Worm (Caenorhabditis elegans) whole organism, L4 larva: ENCODE results near the gene his-2.

ENCODE experiments used
- F26F4.8 ChIP-seq: fragments of 200-800 bp; sonication (Bioruptor generic); conservative IDR thresholded peaks from 2 replicates; pipeline ENCODE4 v1.3.6; 2022; ENCODE audit warnings: missing genetic modification characterization, missing compliant biosample characterization
- T20F7.1 ChIP-seq: fragments of 200-800 bp; sonication (Bioruptor generic); optimal IDR thresholded peaks from 2 replicates; lab custom pipeline; 2018; ENCODE audit warnings: mild to moderate bottlenecking, missing genetic modification characterization, missing compliant biosample characterization
- Y48G9A.11 ChIP-seq: fragments of 200-800 bp; sonication (Bioruptor generic); IDR thresholded peaks from 2 replicates; pipeline ENCODE4 v1.3.6; 2022; ENCODE audit warnings: missing genetic modification reagents, missing genetic modification characterization, missing compliant biosample characterization
- ZK546.5 ChIP-seq, 2 experiments: sonication (generic microtip); optimal IDR thresholded peaks; 2 replicates each; lab custom pipeline; 2017; ENCODE audit warnings: missing biosample characterization in 2 of 2, missing genetic modification characterization in 2 of 2
- aha-1 ChIP-seq: fragments of 150-350 bp; peaks from one replicate; lab custom pipeline; 2014; ENCODE audit warnings: missing biosample characterization, missing genetic modification characterization
- attf-4 ChIP-seq: sonication (generic microtip); optimal IDR thresholded peaks from 3 replicates; lab custom pipeline; 2017; ENCODE audit warnings: missing biosample characterization, missing genetic modification characterization
- daf-16 ChIP-seq, 3 experiments: sonication (generic microtip); optimal IDR thresholded peaks; 2 replicates each; lab custom pipeline; 2016 to 2017; ENCODE audit warnings: missing genetic modification characterization in 3 of 3, missing genetic modification reagents in 3 of 3, mild to moderate bottlenecking in 2 of 3, missing compliant biosample characterization in 2 of 3, missing biosample characterization in 1 of 3, moderate library complexity in 1 of 3
- daf-8 ChIP-seq: fragments of 200-800 bp; sonication (Bioruptor generic); IDR thresholded peaks from 2 replicates; pipeline ENCODE4 v1.3.6; 2022; ENCODE audit warnings: missing genetic modification characterization, missing compliant biosample characterization
- dmd-6 ChIP-seq: fragments of 200-800 bp; sonication (Bioruptor generic); IDR thresholded peaks from 2 replicates; pipeline ENCODE4 v1.3.6; 2022; ENCODE audit warnings: missing genetic modification reagents, missing genetic modification characterization, missing compliant biosample characterization
- dve-1 ChIP-seq: sonication (generic microtip); optimal IDR thresholded peaks from 2 replicates; lab custom pipeline; 2017; ENCODE audit warnings: antibody characterized with exemption, mild to moderate bottlenecking, missing genetic modification characterization, missing compliant biosample characterization; ENCODE audit not compliant: insufficient read depth
- fkh-10 ChIP-seq: fragments of 150-350 bp; optimal IDR thresholded peaks from 2 replicates; lab custom pipeline; 2014; ENCODE audit warnings: missing biosample characterization, missing genetic modification reagents, missing genetic modification characterization
- fos-1 ChIP-seq: fragments of 150-350 bp; optimal IDR thresholded peaks from 2 replicates; lab custom pipeline; 2014; ENCODE audit warnings: missing biosample characterization, missing genetic modification characterization
- hlh-11 ChIP-seq: fragments of 200-800 bp; sonication (Bioruptor generic); optimal IDR thresholded peaks from 2 replicates; lab custom pipeline; 2018; ENCODE audit warnings: mild to moderate bottlenecking, missing genetic modification characterization, missing compliant biosample characterization
- hmg-1.1 ChIP-seq: fragments of 200-800 bp; sonication (Bioruptor generic); IDR thresholded peaks from 2 replicates; pipeline ENCODE4 v1.3.6; 2022; ENCODE audit warnings: missing genetic modification reagents, missing genetic modification characterization, missing compliant biosample characterization
- lin-1 ChIP-seq: fragments of 200-800 bp; sonication (Bioruptor generic); IDR thresholded peaks from 2 replicates; pipeline ENCODE4 v1.3.6; 2022; ENCODE audit warnings: missing genetic modification reagents, missing genetic modification characterization, missing compliant biosample characterization
- lin-15B ChIP-seq: fragments of 150-350 bp; sonication (generic microtip); optimal IDR thresholded peaks from 3 replicates; lab custom pipeline; 2014; ENCODE audit warnings: missing biosample characterization, missing genetic modification characterization
- lin-29 ChIP-seq: fragments of 200-800 bp; sonication (Bioruptor generic); IDR thresholded peaks from 2 replicates; pipeline ENCODE4 v1.3.6; 2022; ENCODE audit warnings: missing genetic modification reagents, missing genetic modification characterization, missing compliant biosample characterization
- madf-5 ChIP-seq, 2 experiments: fragments of 200-800 bp; sonication (Bioruptor generic); IDR thresholded peaks; 2 replicates each; pipeline ENCODE4 v1.3.6; 2022; ENCODE audit warnings: missing compliant biosample characterization in 2 of 2, missing genetic modification characterization in 2 of 2
- mdl-1 ChIP-seq, 2 experiments: fragments of 150-350 bp in 1 of 2; sonication (generic microtip) in 1 of 2; optimal IDR thresholded peaks; 2 replicates each; lab custom pipeline; 2014 to 2017; ENCODE audit warnings: missing biosample characterization in 2 of 2, missing genetic modification characterization in 2 of 2
- mdt-29 ChIP-seq: fragments of 200-800 bp; sonication (Bioruptor generic); IDR thresholded peaks from 2 replicates; pipeline ENCODE4 v1.3.6; 2022; ENCODE audit warnings: missing genetic modification reagents, missing genetic modification characterization, missing compliant biosample characterization
- mes-2 ChIP-seq: sonication (generic microtip); optimal IDR thresholded peaks from 2 replicates; lab custom pipeline; 2016; ENCODE audit warnings: missing genotype, mild to moderate bottlenecking, missing genetic modification characterization, missing compliant biosample characterization; ENCODE audit not compliant: poor library complexity, severe bottlenecking
- mxl-2 ChIP-seq: fragments of 200-800 bp; sonication (Bioruptor generic); conservative IDR thresholded peaks from 2 replicates; pipeline ENCODE4 v1.3.6; 2022; ENCODE audit warnings: missing genetic modification reagents, missing genetic modification characterization, missing compliant biosample characterization
- nhr-102 ChIP-seq: sonication (generic microtip); optimal IDR thresholded peaks from 2 replicates; lab custom pipeline; 2016; ENCODE audit warnings: mild to moderate bottlenecking, missing genetic modification characterization, moderate library complexity, missing compliant biosample characterization
- nhr-28 ChIP-seq: fragments of 150-350 bp; optimal IDR thresholded peaks from 2 replicates; lab custom pipeline; 2014; ENCODE audit warnings: missing biosample characterization, missing genetic modification characterization
- nhr-41 ChIP-seq: fragments of 200-800 bp; sonication (Bioruptor generic); IDR thresholded peaks from 2 replicates; pipeline ENCODE4 v1.3.6; 2022; ENCODE audit warnings: missing genetic modification reagents, missing genetic modification characterization, missing compliant biosample characterization
- nhr-42 ChIP-seq: fragments of 200-800 bp; sonication (Bioruptor generic); IDR thresholded peaks from 2 replicates; pipeline ENCODE4 v1.3.6; 2022; ENCODE audit warnings: missing genetic modification characterization, missing compliant biosample characterization
- nhr-6 ChIP-seq: fragments of 150-350 bp; optimal IDR thresholded peaks from 2 replicates; lab custom pipeline; 2014; ENCODE audit warnings: missing biosample characterization, missing genetic modification characterization
- nhr-77 ChIP-seq: fragments of 150-350 bp; optimal IDR thresholded peaks from 2 replicates; lab custom pipeline; 2014; ENCODE audit warnings: missing biosample characterization, missing genetic modification characterization
- php-3 ChIP-seq: fragments of 200-800 bp; sonication (Bioruptor generic); IDR thresholded peaks from 2 replicates; pipeline ENCODE4 v1.3.6; 2022; ENCODE audit warnings: missing genetic modification reagents, missing genetic modification characterization, missing compliant biosample characterization
- pqm-1 ChIP-seq: sonication (generic microtip); optimal IDR thresholded peaks from 2 replicates; lab custom pipeline; 2017; ENCODE audit warnings: missing biosample characterization, missing genetic modification characterization
- spr-3 ChIP-seq: fragments of 200-800 bp; sonication (Bioruptor generic); optimal IDR thresholded peaks from 2 replicates; lab custom pipeline; 2018; ENCODE audit warnings: mild to moderate bottlenecking, missing genetic modification characterization, missing compliant biosample characterization
- tra-1 ChIP-seq: fragments of 200-800 bp; sonication (Bioruptor generic); IDR thresholded peaks from 2 replicates; pipeline ENCODE4 v1.3.6; 2022; ENCODE audit warnings: missing genetic modification reagents, missing genetic modification characterization, missing compliant biosample characterization
- vab-7 ChIP-seq: fragments of 200-800 bp; sonication (Bioruptor generic); IDR thresholded peaks from 2 replicates; pipeline ENCODE4 v1.3.6; 2022; ENCODE audit warnings: missing genetic modification reagents, missing genetic modification characterization, missing compliant biosample characterization
- zfp-3 ChIP-seq: fragments of 200-800 bp; sonication (Bioruptor generic); conservative IDR thresholded peaks from 2 replicates; pipeline ENCODE4 v1.3.6; 2022; ENCODE audit warnings: missing genetic modification reagents, missing genetic modification characterization, missing compliant biosample characterization
- ztf-7 ChIP-seq: fragments of 150-350 bp; optimal IDR thresholded peaks from 2 replicates; lab custom pipeline; 2014; ENCODE audit warnings: missing biosample characterization, missing genetic modification characterization

The his-2 gene

DNA sequence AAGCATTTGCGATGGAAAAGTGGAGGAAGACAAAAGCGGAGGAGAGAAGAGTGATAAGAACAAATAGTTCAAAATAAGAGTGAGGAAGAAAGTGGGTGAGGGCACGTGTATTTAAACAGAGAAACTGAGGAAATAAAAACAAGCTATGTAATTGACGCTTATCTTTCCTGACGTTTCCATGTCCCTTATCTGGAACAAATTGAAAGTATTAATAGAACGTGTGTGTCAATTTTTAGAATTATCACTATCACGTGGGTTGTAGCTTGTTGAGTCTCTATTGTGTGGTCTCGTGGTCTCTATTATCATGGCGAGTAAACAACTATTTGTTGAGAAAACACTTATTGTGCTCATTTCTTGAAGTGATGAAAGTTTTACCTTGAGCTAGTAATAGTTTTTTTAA lies 3.8 kb upstream of the his-2 start, which contains the start of gene T10C6.15 (continued):
- peak; percentile 89 for TF ChIP-seq nhr-102 (tag; lab: Kevin White, UChicago)
- peak; percentile 80 for TF ChIP-seq nhr-28 (tag; lab: Kevin White, UChicago)
- no peak for TF ChIP-seq mdt-29 (GFP tag; lab: Robert Waterston, UW)
- TF ChIP-seq T20F7.1 (GFP tag; lab: Kevin White, UChicago) = peak; percentile 38
- no peak for TF ChIP-seq F26F4.8 (GFP tag; lab: Robert Waterston, UW)
- TF ChIP-seq hlh-11 (tag; lab: Kevin White, UChicago) = peak; percentile 91
- peak; percentile 58 for TF ChIP-seq nhr-77 (tag; lab: Kevin White, UChicago)
- no peak for TF ChIP-seq Y48G9A.11 (GFP tag; lab: Robert Waterston, UW)
- TF ChIP-seq fkh-10 (GFP tag; lab: Kevin White, UChicago) = no peak
- no peak for TF ChIP-seq fos-1

DNA sequence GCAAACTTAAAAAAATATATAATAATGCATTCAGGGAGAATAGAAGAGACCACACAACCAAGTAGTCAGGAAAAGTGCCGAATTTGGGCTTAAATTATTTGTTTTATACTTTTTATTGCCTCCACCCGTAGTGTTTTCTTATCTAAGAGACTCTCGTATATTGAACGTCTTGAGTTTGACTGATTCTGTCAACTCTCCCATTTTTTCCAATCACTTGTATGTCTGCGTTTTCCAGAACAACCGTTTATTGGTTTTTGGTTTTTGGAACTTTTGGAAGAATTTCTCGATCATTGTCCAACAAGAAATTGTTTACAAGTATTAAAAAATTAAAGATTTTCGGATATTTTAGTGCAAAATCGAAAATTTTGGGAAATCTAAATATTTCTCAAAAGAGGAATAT lies 1.6 kb upstream of the his-2 start:
- TF ChIP-seq lin-29 = no peak
- no peak for TF ChIP-seq mdl-1 (tag; optimal IDR thresholded peaks at IDR 0.05; lab: Kevin White, UChicago)
- peak; percentile 68 for TF ChIP-seq php-3 (GFP tag; lab: Robert Waterston, UW)
- TF ChIP-seq ZK546.5 (tag; optimal IDR thresholded peaks at IDR 0.05; lab: Kevin White, UChicago) = no peak
- peak; percentile 2 for TF ChIP-seq pqm-1 (tag; lab: Kevin White, UChicago)
- peak; percentile 81 for TF ChIP-seq aha-1 (tag; lab: Kevin White, UChicago)
- TF ChIP-seq hlh-11 (tag; lab: Kevin White, UChicago) = peak; percentile 51
- TF ChIP-seq spr-3 (GFP tag; lab: Kevin White, UChicago) = no peak
- TF ChIP-seq mxl-2 = no peak
- no peak for TF ChIP-seq daf-16 (GFP tag; optimal IDR thresholded peaks at IDR 0.05; lab: Kevin White, UChicago)
- peak; percentile 69 for TF ChIP-seq daf-16 (tag; optimal IDR thresholded peaks at IDR 0.05; lab: Kevin White, UChicago)
- no peak for TF ChIP-seq daf-8 (GFP tag; lab: Robert Waterston, UW)
- no peak for TF ChIP-seq attf-4 (tag; lab: Kevin White, UChicago)
- 0 out of 2 replicates have a peak, but pooled peaks have one; percentile 5 for TF ChIP-seq nhr-42 (GFP tag; lab: Robert Waterston, UW)
- TF ChIP-seq lin-1 (GFP tag; lab: Robert Waterston, UW) = 0 out of 2 replicates have a peak, but pooled peaks have one; percentile 21
- TF ChIP-seq mes-2 = no peak
- TF ChIP-seq dve-1 (tag; lab: Kevin White, UChicago) = peak; percentile 74
- no peak for TF ChIP-seq nhr-6 (tag; lab: Kevin White, UChicago)
- TF ChIP-seq hmg-1.1 (GFP tag; lab: Robert Waterston, UW) = no peak
- peak; percentile 42 for TF ChIP-seq nhr-28 (tag; lab: Kevin White, UChicago)
- peak; percentile 76 for TF ChIP-seq dmd-6 (GFP tag; lab: Robert Waterston, UW)
- TF ChIP-seq lin-15B (tag; lab: Kevin White, UChicago) = no peak

DNA sequence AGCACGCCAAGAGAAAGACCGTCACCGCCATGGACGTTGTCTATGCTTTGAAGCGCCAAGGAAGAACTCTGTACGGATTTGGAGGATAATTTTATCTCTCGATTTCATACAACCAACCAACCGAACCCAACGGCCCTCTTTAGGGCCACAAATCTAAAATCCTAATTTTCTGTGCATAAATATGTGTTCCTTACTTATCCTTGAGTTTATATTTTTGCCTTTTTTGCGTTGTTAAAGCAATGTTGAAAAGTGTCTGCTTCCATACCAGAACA lies 596 bp upstream of the his-2 start:
- no peak for TF ChIP-seq nhr-41
- TF ChIP-seq zfp-3 (GFP tag; lab: Robert Waterston, UW) = 0 out of 2 replicates have a peak, but pooled peaks have one; percentile 38
- TF ChIP-seq, all 104 proteins: peak for 1

DNA sequence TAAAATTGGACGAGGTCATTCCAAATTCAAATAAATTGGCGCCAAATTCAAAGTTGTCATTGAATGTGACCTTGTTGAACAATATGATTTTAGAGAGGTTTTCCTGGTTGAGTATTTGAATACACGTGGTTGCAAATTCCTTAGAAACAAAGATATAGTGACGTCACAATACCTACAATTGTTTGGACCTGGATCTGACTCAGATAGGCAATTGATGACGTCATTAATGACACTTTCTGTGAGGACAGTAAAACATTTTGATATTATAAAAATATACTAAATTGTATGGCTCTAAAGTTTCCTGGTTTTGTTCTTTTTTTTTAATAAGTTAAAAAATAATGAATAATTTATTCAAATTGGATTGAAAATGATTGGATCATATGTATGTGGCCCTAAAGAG lies 671 bp downstream of the his-2 start:
- TF ChIP-seq mxl-2 (no peak), tra-1 (GFP tag; lab: Robert Waterston, UW) (no peak), ztf-7 (tag; lab: Kevin White, UChicago) (no peak), madf-5 (GFP tag; IDR thresholded peaks at IDR 0.05; lab: Robert Waterston, UW) (no peak), vab-7 (GFP tag; lab: Robert Waterston, UW) (no peak)
